Fruit fly (Drosophila melanogaster): ENCODE data around the gene par-6.

DNA sequence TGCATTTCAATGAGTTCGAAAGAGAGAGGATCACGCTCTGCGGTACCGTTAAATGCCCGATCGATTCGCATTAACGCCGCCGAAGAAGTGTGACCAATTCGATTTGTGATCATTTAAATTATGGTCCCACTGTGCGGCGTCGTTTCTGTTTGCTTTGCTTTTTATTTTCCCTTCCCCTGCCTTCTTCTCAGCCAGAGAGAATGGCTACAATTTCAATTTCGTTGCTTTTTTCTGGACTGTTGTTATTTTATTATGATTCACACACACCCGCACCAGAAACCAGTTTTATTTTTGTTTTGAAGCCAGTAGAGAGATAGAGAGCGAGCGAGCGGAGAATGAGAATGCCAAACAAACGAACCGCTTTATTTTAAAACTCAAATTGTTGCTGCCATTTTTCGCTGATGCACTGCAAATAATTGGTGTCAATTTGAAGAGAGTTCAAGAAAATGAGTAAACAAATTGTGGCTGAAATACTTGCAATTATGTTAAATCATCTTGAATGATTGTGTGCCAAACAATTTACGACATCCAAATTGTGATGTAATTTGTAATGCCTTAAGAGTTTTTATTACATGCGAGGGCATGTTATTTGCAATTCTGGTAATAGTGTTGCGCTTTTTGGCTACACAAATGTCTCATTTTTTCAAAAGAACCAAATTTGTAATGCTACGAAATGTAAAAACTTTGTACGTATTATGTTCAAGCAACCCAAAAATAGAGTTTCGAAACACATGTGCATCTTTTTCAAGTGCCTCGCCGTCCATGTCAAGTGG lies 39.6 kb downstream of the par-6 start:
- TF ChIP-seq fru (GFP tag; optimal IDR thresholded peaks at IDR 0.05): peak; percentile 74
- TF ChIP-seq Hnf4 (GFP tag; optimal IDR thresholded peaks at IDR 0.05): peak; percentile 42
- TF ChIP-seq h (GFP tag; optimal IDR thresholded peaks at IDR 0.05): peak; percentile 70
- TF ChIP-seq foxo (GFP tag; optimal IDR thresholded peaks at IDR 0.05): peak in 1 of 2 experiments; percentile 72
- TF ChIP-seq usp (GFP tag; optimal IDR thresholded peaks at IDR 0.05): no peak
- TF ChIP-seq jim (GFP tag; optimal IDR thresholded peaks at IDR 0.05): peak; percentile 2
- TF ChIP-seq br (GFP tag; optimal IDR thresholded peaks at IDR 0.05): peak; percentile 44
- no peak for TF ChIP-seq Rel (GFP tag; optimal IDR thresholded peaks at IDR 0.05)
- peak; percentile 51 for TF ChIP-seq Rel (tag; optimal IDR thresholded peaks at IDR 0.05)
- TF ChIP-seq HLH106 (tag; optimal IDR thresholded peaks at IDR 0.05): peak; percentile 63
- TF ChIP-seq Jra (GFP tag; optimal IDR thresholded peaks at IDR 0.05): no peak
- TF ChIP-seq pan (optimal IDR thresholded peaks at IDR 0.05): no peak
- TF ChIP-seq Abd-B (GFP tag; optimal IDR thresholded peaks at IDR 0.05): no peak
- TF ChIP-seq GATAd (GFP tag; optimal IDR thresholded peaks at IDR 0.05): no peak

Data from whole organism, wandering third instar larva.